Fruit fly (Drosophila melanogaster): Measurements from ENCODE around the gene CG43221.
A peak's percentile ranks its signal among the peaks of the same experiment; 100 is the strongest.

Gene CG43221

DNA sequence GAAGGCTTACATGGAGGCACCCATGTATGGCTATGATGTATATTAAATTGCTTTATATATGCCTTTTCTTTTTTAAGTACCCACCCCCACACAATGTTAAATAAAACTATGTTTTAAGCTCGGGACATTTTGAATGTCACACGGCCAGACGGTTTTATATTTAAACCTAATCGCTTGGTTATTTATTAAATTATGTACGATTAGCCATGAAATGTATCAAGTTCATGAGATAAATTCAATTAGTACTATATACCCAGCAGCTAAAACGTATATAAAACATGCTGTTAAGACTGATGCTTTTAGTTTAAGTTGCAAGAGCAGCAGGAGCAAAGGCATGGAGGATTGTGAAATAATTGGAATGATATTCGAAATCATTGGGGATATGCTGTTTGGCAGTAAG lies at the start of gene CG43221, which contains the start of gene CG43645:
CG43221 (plus strand) TSS at position 301 of the 400 bp plus-strand sequence.
CG43645 (plus strand) TSS at position 301 of the 400 bp plus-strand sequence.
- TF ChIP-seq Dll (optimal IDR thresholded peaks at IDR 0.05) (no peak), CG8478 (optimal IDR thresholded peaks at IDR 0.05) (no peak), pan (optimal IDR thresholded peaks at IDR 0.05) (no peak), psq (optimal IDR thresholded peaks at IDR 0.05) (no peak), usp (GFP tag; optimal IDR thresholded peaks at IDR 0.05) (no peak), EcR (GFP tag; optimal IDR thresholded peaks at IDR 0.05) (no peak)

- TF ChIP-seq psq (optimal IDR thresholded peaks at IDR 0.05) (no peak), CG8478 (optimal IDR thresholded peaks at IDR 0.05) (no peak), pan (optimal IDR thresholded peaks at IDR 0.05) (no peak), Dll (optimal IDR thresholded peaks at IDR 0.05) (no peak), EcR (GFP tag; optimal IDR thresholded peaks at IDR 0.05) (no peak), usp (GFP tag; optimal IDR thresholded peaks at IDR 0.05) (no peak)
Measured at dm6 chr2L:17436500-17436899, 49.1 kb upstream of the CG43221 start, which contains the start of gene CG33928. Gene CG33928 (minus strand): TSS chr2L:17436600.

DNA sequence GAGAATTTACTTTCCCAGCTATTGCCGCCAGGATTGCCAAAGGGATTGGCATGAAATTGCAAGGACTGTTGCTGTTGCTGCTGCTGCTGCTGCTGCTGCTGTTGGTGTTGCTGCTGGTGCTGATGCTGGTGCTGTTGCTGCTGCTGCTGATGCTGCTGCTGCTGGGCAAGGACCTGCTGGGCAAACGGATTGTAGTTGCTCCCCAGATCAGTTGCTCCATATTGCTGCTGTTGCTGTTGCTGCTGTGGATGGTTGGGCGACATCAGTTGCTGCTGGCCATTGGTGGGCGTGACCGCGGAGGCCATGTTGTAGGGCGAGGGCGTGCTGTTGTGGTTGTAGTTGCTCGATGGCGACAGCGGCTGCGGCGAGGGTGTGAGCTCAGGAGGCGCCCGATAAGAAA lies 48.0 kb upstream of the CG43221 start:
- TF ChIP-seq Dll (optimal IDR thresholded peaks at IDR 0.05) (no peak), EcR (GFP tag; optimal IDR thresholded peaks at IDR 0.05) (no peak), psq (optimal IDR thresholded peaks at IDR 0.05) (no peak), usp (GFP tag; optimal IDR thresholded peaks at IDR 0.05) (no peak), pan (optimal IDR thresholded peaks at IDR 0.05) (no peak), CG8478 (optimal IDR thresholded peaks at IDR 0.05) (no peak)

dm6 chr2L:17447071-17447470 lies 38.5 kb upstream of the CG43221 start:
- TF ChIP-seq usp (GFP tag; optimal IDR thresholded peaks at IDR 0.05): no peak
- TF ChIP-seq CG8478 (optimal IDR thresholded peaks at IDR 0.05): no peak
- TF ChIP-seq pan (optimal IDR thresholded peaks at IDR 0.05): no peak
- no peak for TF ChIP-seq Dll (optimal IDR thresholded peaks at IDR 0.05)
- no peak for TF ChIP-seq EcR (GFP tag; optimal IDR thresholded peaks at IDR 0.05)
- TF ChIP-seq psq (optimal IDR thresholded peaks at IDR 0.05): no peak

- no peak for TF ChIP-seq EcR (GFP tag; optimal IDR thresholded peaks at IDR 0.05)
- TF ChIP-seq psq (optimal IDR thresholded peaks at IDR 0.05): no peak
- no peak for TF ChIP-seq CG8478 (optimal IDR thresholded peaks at IDR 0.05)
- TF ChIP-seq pan (optimal IDR thresholded peaks at IDR 0.05): no peak
- TF ChIP-seq usp (GFP tag; optimal IDR thresholded peaks at IDR 0.05): no peak
- TF ChIP-seq Dll (optimal IDR thresholded peaks at IDR 0.05): no peak
Measured at dm6 chr2L:17448435-17448834, 37.1 kb upstream of the CG43221 start.

DNA sequence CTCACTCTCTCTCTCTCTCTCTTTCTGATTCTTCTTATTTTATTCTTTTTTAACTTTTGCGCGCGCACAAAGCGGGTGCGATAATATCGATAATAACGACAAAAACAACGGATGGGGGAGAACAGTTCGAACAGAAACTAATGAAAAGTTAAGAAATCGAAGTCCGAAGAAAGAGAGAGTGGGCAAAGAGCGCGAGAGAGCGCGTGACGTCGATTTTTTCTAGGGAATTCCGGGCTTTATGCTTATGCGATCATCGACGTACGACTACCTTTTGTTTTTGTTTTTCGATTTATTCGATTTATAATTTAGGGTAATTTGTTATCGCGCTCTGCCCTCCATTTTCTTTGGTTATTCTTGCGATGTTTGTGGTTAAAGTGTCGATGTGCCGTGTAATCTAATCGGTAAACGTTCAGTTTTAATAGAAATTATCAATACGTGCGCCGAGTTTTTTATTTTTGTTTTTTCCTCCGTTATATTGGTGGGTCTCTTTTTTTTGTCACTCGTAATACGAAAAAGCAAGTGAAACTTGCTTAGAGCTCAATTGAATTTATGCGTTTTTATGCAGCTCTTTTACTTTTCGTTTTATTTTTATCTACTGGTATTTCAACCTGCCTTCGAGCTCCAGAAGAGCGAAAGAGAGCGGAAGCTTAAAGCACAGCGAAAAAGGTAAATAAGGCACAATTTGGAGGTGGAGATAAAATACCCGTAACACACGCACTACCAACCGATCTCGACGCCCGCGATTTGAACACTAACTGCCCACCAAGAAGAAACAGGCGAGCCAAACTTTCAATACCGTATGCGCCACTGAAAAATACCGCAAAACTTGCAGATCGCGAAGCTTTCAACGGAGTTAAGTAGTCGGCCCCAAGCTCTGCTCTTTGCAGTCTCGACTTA lies 35.7 kb upstream of the CG43221 start, which contains the start of gene dl:
dl (minus strand) TSS at position 757 of the 897 bp plus-strand sequence.
- no peak for TF ChIP-seq psq (optimal IDR thresholded peaks at IDR 0.05)
- peak; percentile 67 for TF ChIP-seq pan (optimal IDR thresholded peaks at IDR 0.05)

DNA sequence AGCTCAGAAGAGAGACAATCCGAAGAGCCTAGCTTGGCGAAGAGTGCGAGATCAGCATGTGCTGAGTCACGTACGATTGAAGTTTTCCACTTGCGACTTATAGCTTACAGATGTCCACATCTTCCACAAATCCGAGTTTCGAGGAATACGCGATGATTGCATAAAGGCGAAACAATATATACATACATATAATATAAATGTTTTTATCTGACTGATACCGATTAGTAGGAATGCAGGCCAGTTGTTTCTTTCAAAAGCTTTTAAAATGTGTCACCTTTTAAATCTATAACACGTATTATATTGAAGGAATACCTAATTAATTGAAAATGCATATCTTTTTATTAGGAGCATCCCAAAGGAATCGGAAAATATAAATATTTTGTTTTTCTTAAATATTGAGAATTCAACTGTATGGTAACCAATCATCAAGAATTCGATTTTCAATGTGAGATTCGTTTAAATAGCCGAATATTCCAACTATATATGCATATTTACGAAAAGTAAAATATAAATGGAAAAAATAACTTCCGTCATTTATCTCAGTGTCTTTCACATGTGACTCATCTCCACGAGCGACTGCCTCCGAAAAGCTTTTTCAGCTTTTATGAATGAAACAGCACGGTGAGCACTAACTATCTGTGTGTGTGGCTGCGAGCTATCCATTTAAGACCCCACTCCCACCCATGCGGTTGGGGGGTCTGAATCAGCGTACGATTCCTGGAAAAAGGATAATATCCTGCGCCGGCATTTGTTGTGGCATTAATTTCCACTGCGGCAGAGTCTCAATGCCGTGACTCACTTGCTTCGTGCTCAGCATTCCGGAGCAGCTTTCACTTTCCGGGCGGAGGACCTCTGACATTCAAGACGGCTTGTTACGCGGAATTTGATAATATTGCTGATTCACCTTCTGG lies 34.8 kb upstream of the CG43221 start:
- no peak for TF ChIP-seq usp (GFP tag; optimal IDR thresholded peaks at IDR 0.05)
- no peak for TF ChIP-seq CG8478 (optimal IDR thresholded peaks at IDR 0.05)
- TF ChIP-seq psq (optimal IDR thresholded peaks at IDR 0.05): no peak

- TF ChIP-seq Dll (optimal IDR thresholded peaks at IDR 0.05) (no peak), EcR (GFP tag; optimal IDR thresholded peaks at IDR 0.05) (no peak), CG8478 (optimal IDR thresholded peaks at IDR 0.05) (no peak), usp (GFP tag; optimal IDR thresholded peaks at IDR 0.05) (no peak), psq (optimal IDR thresholded peaks at IDR 0.05) (no peak), pan (optimal IDR thresholded peaks at IDR 0.05) (no peak)
Measured at dm6 chr2L:17452084-17452483, 33.5 kb upstream of the CG43221 start.

DNA sequence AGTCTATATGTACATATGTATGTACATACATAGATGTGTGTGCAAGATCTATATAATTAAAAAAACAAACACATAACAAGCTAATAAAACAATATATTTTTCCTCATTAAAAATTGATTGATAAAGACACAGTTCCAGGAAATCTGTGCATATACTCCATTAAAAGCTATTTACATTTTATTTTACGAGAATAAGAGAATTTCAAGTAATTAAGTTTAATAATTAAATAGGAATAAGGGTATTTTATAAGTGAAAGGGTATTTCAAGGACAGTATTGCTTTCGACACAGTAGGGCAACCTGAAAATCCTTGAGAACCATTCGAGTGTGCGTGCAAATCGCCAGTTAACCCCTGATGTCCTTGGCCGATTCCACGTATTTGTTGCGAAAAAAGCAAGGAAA lies 32.9 kb upstream of the CG43221 start, which contains the start of gene CG5050:
CG5050 (plus strand) TSS at position 301 of the 400 bp plus-strand sequence.
- TF ChIP-seq usp (GFP tag; optimal IDR thresholded peaks at IDR 0.05) (no peak), pan (optimal IDR thresholded peaks at IDR 0.05) (no peak), CG8478 (optimal IDR thresholded peaks at IDR 0.05) (no peak), psq (optimal IDR thresholded peaks at IDR 0.05) (no peak), Dll (optimal IDR thresholded peaks at IDR 0.05) (no peak), EcR (GFP tag; optimal IDR thresholded peaks at IDR 0.05) (no peak)

DNA sequence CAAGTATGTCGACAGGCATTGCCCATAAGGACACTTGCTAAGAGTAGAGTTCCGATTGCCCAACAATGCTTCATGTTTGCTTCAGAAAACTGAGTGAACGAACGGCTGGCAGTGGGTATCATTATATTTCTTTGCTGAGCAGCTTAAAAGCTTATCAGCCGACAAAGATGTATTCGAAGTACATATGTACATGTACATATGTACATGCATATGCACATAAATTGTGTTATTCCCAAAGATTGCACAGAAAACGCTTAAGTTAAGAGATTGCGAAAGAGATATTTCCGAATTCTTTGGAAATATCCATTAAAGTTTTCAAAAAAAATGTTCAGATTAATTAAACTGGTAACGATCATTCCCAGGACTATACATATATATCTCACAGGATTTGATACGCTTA lies 29.7 kb upstream of the CG43221 start, which contains the start of gene SPH93:
SPH93 (minus strand) TSS at position 101 of the 400 bp plus-strand sequence.
- no peak for TF ChIP-seq EcR (GFP tag; optimal IDR thresholded peaks at IDR 0.05)
- no peak for TF ChIP-seq psq (optimal IDR thresholded peaks at IDR 0.05)
- no peak for TF ChIP-seq usp (GFP tag; optimal IDR thresholded peaks at IDR 0.05)
- TF ChIP-seq Dll (optimal IDR thresholded peaks at IDR 0.05): no peak
- no peak for TF ChIP-seq CG8478 (optimal IDR thresholded peaks at IDR 0.05)
- no peak for TF ChIP-seq pan (optimal IDR thresholded peaks at IDR 0.05)

DNA sequence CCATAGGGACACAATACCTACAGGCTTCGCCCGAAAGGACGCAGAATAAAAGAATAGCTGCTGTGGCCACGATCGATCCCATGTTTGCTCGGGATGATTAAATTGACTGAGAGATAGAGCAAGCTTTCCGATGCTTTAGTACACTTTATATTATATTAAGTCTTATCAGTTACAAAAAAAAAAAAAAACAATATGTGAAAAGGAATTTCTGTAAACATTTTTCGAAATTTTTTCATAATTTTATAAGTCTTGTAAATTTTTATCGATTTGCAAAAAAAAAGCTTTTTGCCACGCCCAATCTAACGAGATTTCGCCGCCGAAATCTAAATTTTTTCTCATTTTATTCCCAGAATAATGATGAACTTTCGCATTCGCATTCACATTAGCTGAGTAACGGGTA lies 27.6 kb upstream of the CG43221 start, which contains the start of gene CG18563:
CG18563 (minus strand) TSS at position 101 of the 400 bp plus-strand sequence.
- TF ChIP-seq usp (GFP tag; optimal IDR thresholded peaks at IDR 0.05): no peak
- TF ChIP-seq psq (optimal IDR thresholded peaks at IDR 0.05): no peak
- no peak for TF ChIP-seq Dll (optimal IDR thresholded peaks at IDR 0.05)
- TF ChIP-seq CG8478 (optimal IDR thresholded peaks at IDR 0.05): no peak
- no peak for TF ChIP-seq EcR (GFP tag; optimal IDR thresholded peaks at IDR 0.05)
- no peak for TF ChIP-seq pan (optimal IDR thresholded peaks at IDR 0.05)

Measured in whole organism.